Fruit fly (Drosophila melanogaster) whole organism, embryonic: ENCODE measurements around the gene Iris.

ENCODE experiments used
- ATbp ChIP-seq: fragments of 200-800 bp; sonication (Bioruptor generic); optimal IDR thresholded peaks from 2 replicates; lab custom pipeline; 2017; ENCODE audit warnings: missing biosample characterization, mild to moderate bottlenecking, missing genetic modification characterization, missing genetic modification reagents
- Adf1 ChIP-seq: fragments of 200-800 bp; sonication (Bioruptor generic); IDR thresholded peaks from 2 replicates; pipeline ENCODE4 v1.3.6; 2022; ENCODE audit warnings: missing biosample characterization, missing genetic modification characterization
- Awh ChIP-seq: fragments of 200-800 bp; sonication (Bioruptor generic); IDR thresholded peaks from 2 replicates; pipeline ENCODE4, ENCODE4 v1.3.6; 2022; ENCODE audit warnings: missing biosample characterization, missing genetic modification characterization
- CG10543 ChIP-seq: fragments of 200-800 bp; sonication (Bioruptor generic); optimal IDR thresholded peaks from 3 replicates; lab custom pipeline; 2017; ENCODE audit warnings: missing biosample characterization, mild to moderate bottlenecking, missing genetic modification characterization, moderate library complexity
- CG11093 ChIP-seq: fragments of 200-800 bp; sonication (Bioruptor generic); IDR thresholded peaks from 3 replicates; pipeline ENCODE4 v1.3.6; 2022; ENCODE audit warnings: missing biosample characterization, missing genetic modification characterization
- CG11398 ChIP-seq: fragments of 200-800 bp; sonication (Bioruptor generic); optimal IDR thresholded peaks from 2 replicates; lab custom pipeline; 2016; ENCODE audit warnings: missing biosample characterization, missing genetic modification characterization
- CG11723 ChIP-seq: fragments of 200-800 bp; sonication (Bioruptor generic); optimal IDR thresholded peaks from 2 replicates; lab custom pipeline; 2017; ENCODE audit warnings: missing biosample characterization, mild to moderate bottlenecking, missing genetic modification characterization
- CG12104 ChIP-seq: fragments of 200-800 bp; sonication (Bioruptor generic); optimal IDR thresholded peaks from 3 replicates; lab custom pipeline; 2016; ENCODE audit warnings: missing biosample characterization, missing genetic modification characterization
- CG12391 ChIP-seq: fragments of 200-800 bp; sonication (Bioruptor generic); optimal IDR thresholded peaks from 3 replicates; lab custom pipeline; 2018; ENCODE audit warnings: missing biosample characterization, mild to moderate bottlenecking, missing genetic modification characterization, moderate library complexity
- CG15479 ChIP-seq: fragments of 200-800 bp; sonication (Bioruptor generic); optimal IDR thresholded peaks from 3 replicates; lab custom pipeline; 2019; ENCODE audit warnings: missing biosample characterization, mild to moderate bottlenecking, missing genetic modification characterization, moderate library complexity
- CG18262 ChIP-seq: fragments of 200-800 bp; optimal IDR thresholded peaks from 3 replicates; lab custom pipeline; 2019; ENCODE audit warnings: missing biosample characterization, mild to moderate bottlenecking, missing genetic modification characterization, moderate library complexity
- CG2129 ChIP-seq: fragments of 200-800 bp; sonication (Bioruptor generic); IDR thresholded peaks from 2 replicates; pipeline ENCODE4 v1.3.6; 2022; ENCODE audit warnings: missing biosample characterization, missing genetic modification characterization; ENCODE audit not compliant: partially characterized antibody
- CG2889 ChIP-seq: fragments of 200-800 bp; sonication (Bioruptor generic); IDR thresholded peaks from 3 replicates; pipeline ENCODE4 v1.3.6; 2022; ENCODE audit warnings: missing biosample characterization, missing genetic modification characterization
- CG32532 ChIP-seq: fragments of 200-800 bp; sonication (Bioruptor generic); IDR thresholded peaks from 2 replicates; pipeline ENCODE4 v1.3.6; 2022; ENCODE audit warnings: missing biosample characterization, missing genetic modification characterization
- CG4730 ChIP-seq: fragments of 200-800 bp; sonication (Bioruptor generic); IDR thresholded peaks from 2 replicates; pipeline ENCODE4 v1.3.6; 2022; ENCODE audit warnings: missing biosample characterization, missing genetic modification characterization
- CG5245 ChIP-seq: fragments of 200-800 bp; sonication (Bioruptor generic); optimal IDR thresholded peaks from 3 replicates; lab custom pipeline; 2016; ENCODE audit warnings: missing biosample characterization, missing genetic modification characterization
- CG8281 ChIP-seq: fragments of 200-800 bp; sonication (Bioruptor generic); optimal IDR thresholded peaks from 2 replicates; lab custom pipeline; 2018; ENCODE audit warnings: missing biosample characterization, mild to moderate bottlenecking, missing genetic modification characterization, moderate library complexity
- CG9797 ChIP-seq: fragments of 200-800 bp; sonication (Bioruptor generic); optimal IDR thresholded peaks from 3 replicates; lab custom pipeline; 2018; ENCODE audit warnings: missing biosample characterization, mild to moderate bottlenecking, missing genetic modification characterization
- CG9817 ChIP-seq: fragments of 200-800 bp; sonication (Bioruptor generic); optimal IDR thresholded peaks from 2 replicates; lab custom pipeline; 2018; ENCODE audit warnings: missing biosample characterization, mild to moderate bottlenecking, missing genetic modification characterization, moderate library complexity
- Camta ChIP-seq: fragments of 200-800 bp; sonication (Bioruptor generic); optimal IDR thresholded peaks from 2 replicates; lab custom pipeline; 2016; ENCODE audit warnings: missing biosample characterization, missing genetic modification characterization
- D19B ChIP-seq: fragments of 200-800 bp; sonication (Bioruptor generic); optimal IDR thresholded peaks from 2 replicates; lab custom pipeline; 2017; ENCODE audit warnings: missing biosample characterization, mild to moderate bottlenecking, missing genetic modification characterization
- Dip3 ChIP-seq: fragments of 200-800 bp; sonication (Bioruptor generic); optimal IDR thresholded peaks from 3 replicates; lab custom pipeline; 2016; ENCODE audit warnings: missing biosample characterization, missing genetic modification characterization
- Dp ChIP-seq: fragments of 200-800 bp; sonication (Bioruptor generic); optimal IDR thresholded peaks from 2 replicates; lab custom pipeline; 2018; ENCODE audit warnings: missing biosample characterization, mild to moderate bottlenecking, missing genetic modification characterization, moderate library complexity
- GATAe ChIP-seq: fragments of 200-800 bp; sonication (Bioruptor generic); conservative IDR thresholded peaks from 2 replicates; pipeline ENCODE4 v1.3.6; 2022; ENCODE audit warnings: missing biosample characterization, missing genetic modification characterization
- Gsc ChIP-seq: fragments of 200-800 bp; sonication (Bioruptor generic); IDR thresholded peaks from 2 replicates; pipeline ENCODE4 v1.3.6; 2022; ENCODE audit warnings: missing biosample characterization, missing genetic modification characterization
- HHEX ChIP-seq: fragments of 200-800 bp; sonication (Bioruptor generic); optimal IDR thresholded peaks from 3 replicates; lab custom pipeline; 2017; ENCODE audit warnings: missing biosample characterization, mild to moderate bottlenecking, missing genetic modification characterization, missing genetic modification reagents
- HLH3B ChIP-seq: fragments of 200-800 bp; sonication (Bioruptor generic); IDR thresholded peaks from 2 replicates; pipeline ENCODE4 v1.3.6; 2022; ENCODE audit warnings: missing biosample characterization, missing genetic modification characterization
- MTF-1 ChIP-seq: fragments of 200-800 bp; sonication (Bioruptor generic); optimal IDR thresholded peaks from 2 replicates; lab custom pipeline; 2018; ENCODE audit warnings: missing biosample characterization, mild to moderate bottlenecking, missing genetic modification characterization, borderline replicate concordance
- NfI ChIP-seq: fragments of 200-800 bp; sonication (Bioruptor generic); optimal IDR thresholded peaks from 3 replicates; lab custom pipeline; 2018; ENCODE audit warnings: missing biosample characterization, mild to moderate bottlenecking, missing genetic modification characterization, moderate library complexity
- Optix ChIP-seq: fragments of 200-800 bp; sonication (Bioruptor generic); IDR thresholded peaks from 3 replicates; pipeline ENCODE4 v1.3.6; 2022; ENCODE audit warnings: missing biosample characterization, missing genetic modification characterization
- Six4 ChIP-seq: fragments of 200-800 bp; sonication (Bioruptor generic); optimal IDR thresholded peaks from 2 replicates; lab custom pipeline; 2016; ENCODE audit warnings: missing biosample characterization, missing genetic modification characterization
- TFAM ChIP-seq: fragments of 200-800 bp; sonication (Bioruptor generic); optimal IDR thresholded peaks from 2 replicates; lab custom pipeline; 2017; ENCODE audit warnings: missing biosample characterization, missing genetic modification characterization, inconsistent platforms
- Xbp1 ChIP-seq: fragments of 200-800 bp; sonication (Bioruptor generic); optimal IDR thresholded peaks from 3 replicates; lab custom pipeline; 2016; ENCODE audit warnings: missing biosample characterization, mild to moderate bottlenecking, missing genetic modification characterization
- Xrp1 ChIP-seq: fragments of 200-800 bp; sonication (Bioruptor generic); IDR thresholded peaks from 2 replicates; pipeline ENCODE4 v1.3.6; 2022; ENCODE audit warnings: missing biosample characterization, missing genetic modification characterization
- amos ChIP-seq: fragments of 200-800 bp; sonication (Bioruptor generic); IDR thresholded peaks from 2 replicates; pipeline ENCODE4 v1.3.6; 2022; ENCODE audit warnings: missing biosample characterization, missing genetic modification characterization; ENCODE audit not compliant: partially characterized antibody
- az2 ChIP-seq: fragments of 200-800 bp; sonication (Bioruptor generic); optimal IDR thresholded peaks from 3 replicates; lab custom pipeline; 2016; ENCODE audit warnings: missing biosample characterization, missing genetic modification characterization
- cwo ChIP-seq: fragments of 200-800 bp; sonication (Bioruptor generic); optimal IDR thresholded peaks from 3 replicates; lab custom pipeline; 2017; ENCODE audit warnings: missing biosample characterization, missing genetic modification characterization, mild to moderate bottlenecking, moderate library complexity, missing genetic modification reagents
- dimm ChIP-seq: fragments of 200-800 bp; sonication (Bioruptor generic); IDR thresholded peaks from 2 replicates; pipeline ENCODE4 v1.3.6; 2022; ENCODE audit warnings: missing biosample characterization, missing genetic modification characterization
- ewg ChIP-seq: fragments of 200-800 bp; sonication (Bioruptor generic); optimal IDR thresholded peaks from 3 replicates; lab custom pipeline; 2017; ENCODE audit warnings: mild to moderate bottlenecking, missing biosample characterization, missing genetic modification reagents, missing genetic modification characterization
- fu2 ChIP-seq: fragments of 200-800 bp; sonication (Bioruptor generic); optimal IDR thresholded peaks from 2 replicates; lab custom pipeline; 2016; ENCODE audit warnings: missing biosample characterization, missing genetic modification characterization
- gem ChIP-seq: fragments of 200-800 bp; sonication (Bioruptor generic); optimal IDR thresholded peaks from 2 replicates; lab custom pipeline; 2019; ENCODE audit warnings: missing biosample characterization, mild to moderate bottlenecking, missing genetic modification characterization, moderate library complexity
- grn ChIP-seq: fragments of 200-800 bp; sonication (Bioruptor generic); optimal IDR thresholded peaks from 3 replicates; lab custom pipeline; 2017; ENCODE audit warnings: missing biosample characterization, missing genetic modification characterization
- hth ChIP-seq: fragments of >200 bp; optimal IDR thresholded peaks from 2 replicates; lab custom pipeline; 2017; ENCODE audit warnings: inconsistent platforms
- inv ChIP-seq: fragments of 200-800 bp; sonication (Bioruptor generic); IDR thresholded peaks from 2 replicates; pipeline ENCODE4 v1.3.6; 2022; ENCODE audit warnings: missing biosample characterization, missing genetic modification characterization; ENCODE audit not compliant: partially characterized antibody
- run ChIP-seq: fragments of 200-800 bp; sonication (Bioruptor generic); optimal IDR thresholded peaks from 3 replicates; lab custom pipeline; 2018; ENCODE audit warnings: missing biosample characterization, mild to moderate bottlenecking, missing genetic modification characterization
- schlank ChIP-seq: fragments of 200-800 bp; sonication (Bioruptor generic); optimal IDR thresholded peaks from 2 replicates; lab custom pipeline; 2018; ENCODE audit warnings: missing biosample characterization, mild to moderate bottlenecking, missing genetic modification characterization
- sug ChIP-seq: fragments of 200-800 bp; optimal IDR thresholded peaks from 2 replicates; lab custom pipeline; 2019; ENCODE audit warnings: missing biosample characterization, mild to moderate bottlenecking, missing genetic modification characterization, moderate library complexity
- tx ChIP-seq: fragments of 200-800 bp; sonication (Bioruptor generic); optimal IDR thresholded peaks from 2 replicates; lab custom pipeline; 2016; ENCODE audit warnings: missing biosample characterization, missing genetic modification characterization
- unc-4 ChIP-seq: fragments of 200-800 bp; sonication (Bioruptor generic); IDR thresholded peaks from 2 replicates; pipeline ENCODE4 v1.3.6; 2022; ENCODE audit warnings: missing biosample characterization, missing genetic modification characterization; ENCODE audit not compliant: partially characterized antibody
- unpg ChIP-seq: fragments of 200-800 bp; sonication (Bioruptor generic); optimal IDR thresholded peaks from 3 replicates; lab custom pipeline; 2018; ENCODE audit warnings: missing biosample characterization, mild to moderate bottlenecking, missing genetic modification characterization, moderate library complexity

The Iris gene

dm6 chr2L:1121942-1122710 is 11.8 kb downstream of the Iris start (continued):
- TF ChIP-seq CG18262, result peak; percentile 9
- TF ChIP-seq sug (tag; lab: Kevin White, UChicago), result peak; percentile 9
- no peak for TF ChIP-seq tx (GFP tag; lab: Kevin White, UChicago)
- no peak for TF ChIP-seq TFAM
- no peak for TF ChIP-seq fu2 (GFP tag; lab: Kevin White, UChicago)
- no peak for TF ChIP-seq dimm (GFP tag; lab: Robert Waterston, UW)
- no peak for TF ChIP-seq Gsc (GFP tag; lab: Robert Waterston, UW)
- no peak for TF ChIP-seq CG11398
- no peak for TF ChIP-seq CG4730 (GFP tag; lab: Robert Waterston, UW)
- TF ChIP-seq cwo, result no peak
- no peak for TF ChIP-seq schlank
- no peak for TF ChIP-seq D19B (GFP tag; lab: Kevin White, UChicago)
- TF ChIP-seq Dip3, result no peak
- no peak for TF ChIP-seq CG11093 (GFP tag; lab: Robert Waterston, UW)
- no peak for TF ChIP-seq grn (GFP tag; lab: Kevin White, UChicago)
- TF ChIP-seq CG12104 (GFP tag; lab: Kevin White, UChicago), result no peak
- no peak for TF ChIP-seq Six4 (GFP tag; lab: Kevin White, UChicago)
- TF ChIP-seq CG32532 (GFP tag; lab: Robert Waterston, UW), result no peak
- TF ChIP-seq GATAe, result no peak
- TF ChIP-seq amos, result no peak
- TF ChIP-seq NfI (GFP tag; lab: Kevin White, UChicago), result no peak
- TF ChIP-seq ewg (GFP tag; lab: Kevin White, UChicago), result no peak
- no peak for TF ChIP-seq CG15479 (GFP tag; lab: Kevin White, UChicago)
- no peak for TF ChIP-seq HHEX (GFP tag; lab: Kevin White, UChicago)
- no peak for TF ChIP-seq CG9817 (tag; lab: Kevin White, UChicago)
- no peak for TF ChIP-seq inv
- no peak for TF ChIP-seq CG9797 (GFP tag; lab: Kevin White, UChicago)
- TF ChIP-seq az2 (GFP tag; lab: Kevin White, UChicago), result no peak
- TF ChIP-seq Optix (GFP tag; lab: Robert Waterston, UW), result no peak
- no peak for TF ChIP-seq Dp (GFP tag; lab: Kevin White, UChicago)
- TF ChIP-seq CG12391 (tag; lab: Kevin White, UChicago), result no peak
- no peak for TF ChIP-seq run (tag; lab: Kevin White, UChicago)
- peak; percentile 42 for TF ChIP-seq ATbp
- TF ChIP-seq unc-4 (GFP tag; lab: Robert Waterston, UW), result no peak
- peak; percentile 38; the same call in 1 of the 2 replicates for TF ChIP-seq Xrp1 (GFP tag; lab: Robert Waterston, UW)
- TF ChIP-seq Awh, result no peak
- no peak for TF ChIP-seq CG2889 (GFP tag; lab: Robert Waterston, UW)
- TF ChIP-seq hth (lab: Kevin White, UChicago), result no peak
- TF ChIP-seq CG10543, result peak; percentile 35
- TF ChIP-seq CG5245 (GFP tag; lab: Kevin White, UChicago), result no peak
- TF ChIP-seq gem (tag; lab: Kevin White, UChicago), result peak; percentile 14
- TF ChIP-seq CG8281, result no peak
- TF ChIP-seq Adf1 (GFP tag; lab: Robert Waterston, UW), result no peak
- TF ChIP-seq Xbp1 (GFP tag; lab: Kevin White, UChicago), result no peak
- TF ChIP-seq MTF-1 (GFP tag; lab: Kevin White, UChicago), result no peak
- TF ChIP-seq Camta (GFP tag; lab: Kevin White, UChicago), result no peak
- peak; percentile 5 for TF ChIP-seq unpg
- TF ChIP-seq HLH3B (GFP tag; lab: Robert Waterston, UW), result no peak
- no peak for TF ChIP-seq CG11723
- TF ChIP-seq CG2129 (GFP tag; lab: Robert Waterston, UW), result no peak
